Worm (Caenorhabditis elegans) whole organism, L2 larva: Measurements from ENCODE around the gene kbp-1.
A peak's percentile ranks its signal among the peaks of the same experiment; 100 is the strongest.

Source experiments
- F13H6.1 ChIP-seq: sonication (generic microtip); optimal IDR thresholded peaks from 2 replicates; lab custom pipeline; 2016; ENCODE audit warnings: missing genetic modification characterization, missing compliant biosample characterization
- R02D3.7 ChIP-seq: fragments of 150-350 bp; optimal IDR thresholded peaks from 2 replicates; lab custom pipeline; 2014; ENCODE audit warnings: missing biosample characterization, missing genetic modification characterization
- ceh-82 ChIP-seq: fragments of 150-350 bp; optimal IDR thresholded peaks from 2 replicates; lab custom pipeline; 2014; ENCODE audit warnings: missing biosample characterization, missing genetic modification characterization
- crh-2 ChIP-seq: sonication (generic microtip); optimal IDR thresholded peaks from 2 replicates; lab custom pipeline; 2017; ENCODE audit warnings: missing biosample characterization, missing genetic modification characterization
- dmd-4 ChIP-seq: sonication (generic microtip); optimal IDR thresholded peaks from 2 replicates; lab custom pipeline; 2017; ENCODE audit warnings: missing biosample characterization, missing genetic modification characterization
- gmeb-1 ChIP-seq: fragments of 150-350 bp; optimal IDR thresholded peaks from 2 replicates; lab custom pipeline; 2014; ENCODE audit warnings: missing biosample characterization, missing genetic modification characterization
- lin-39 ChIP-seq: fragments of 150-350 bp; optimal IDR thresholded peaks from 2 replicates; lab custom pipeline; 2014; ENCODE audit warnings: missing biosample characterization, missing genetic modification reagents, missing genetic modification characterization
- lsy-2 ChIP-seq, 2 experiments: fragments of 150-350 bp in 1 of 2; sonication (generic microtip) in 1 of 2; optimal IDR thresholded peaks; 2 replicates each; lab custom pipeline; 2014 to 2017; ENCODE audit warnings: missing biosample characterization in 2 of 2, missing genetic modification characterization in 2 of 2
- mab-5 ChIP-seq: fragments of 150-350 bp; optimal IDR thresholded peaks from 2 replicates; lab custom pipeline; 2014; ENCODE audit warnings: missing biosample characterization, missing genetic modification characterization
- nhr-237 ChIP-seq: fragments of 150-350 bp; optimal IDR thresholded peaks from 2 replicates; lab custom pipeline; 2014; ENCODE audit warnings: missing biosample characterization, missing genetic modification characterization
- nhr-77 ChIP-seq: fragments of 150-350 bp; optimal IDR thresholded peaks from 2 replicates; lab custom pipeline; 2014; ENCODE audit warnings: missing biosample characterization, missing genetic modification characterization
- sem-4 ChIP-seq: fragments of 150-350 bp; optimal IDR thresholded peaks from 2 replicates; lab custom pipeline; 2014; ENCODE audit warnings: missing biosample characterization, missing genetic modification reagents, missing genetic modification characterization
- sma-3 ChIP-seq: sonication (generic microtip); optimal IDR thresholded peaks from 2 replicates; lab custom pipeline; 2016; ENCODE audit warnings: missing genetic modification reagents, missing genetic modification characterization, missing compliant biosample characterization
- snpc-4 ChIP-seq: fragments of 150-350 bp; optimal IDR thresholded peaks from 2 replicates; lab custom pipeline; 2014; ENCODE audit warnings: missing biosample characterization, missing genetic modification characterization
- unc-39 ChIP-seq: fragments of 150-350 bp; optimal IDR thresholded peaks from 2 replicates; lab custom pipeline; 2014; ENCODE audit warnings: missing biosample characterization, missing genetic modification characterization
- ztf-11 ChIP-seq: sonication (generic microtip); optimal IDR thresholded peaks from 2 replicates; lab custom pipeline; 2017; ENCODE audit warnings: missing biosample characterization, missing genetic modification characterization

The kbp-1 gene

DNA sequence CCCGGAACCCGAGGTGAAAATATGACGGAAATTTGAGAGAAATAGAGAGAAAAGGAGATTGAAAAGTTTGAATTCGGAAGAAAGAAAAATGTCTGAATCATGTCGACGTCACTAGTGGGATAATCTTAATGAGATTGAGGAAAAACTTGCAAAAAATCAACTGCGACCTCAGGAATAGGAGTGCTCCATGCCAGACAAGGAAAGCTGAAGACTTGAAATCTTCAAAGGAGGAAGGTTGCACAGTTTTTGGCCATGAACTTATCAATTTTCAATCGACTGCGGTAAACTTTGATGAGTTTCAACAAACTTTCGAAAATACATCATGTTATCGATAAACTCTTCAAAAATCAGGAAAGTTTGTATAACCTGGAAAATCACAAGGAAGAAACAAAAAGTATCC lies 42.9 kb downstream of the kbp-1 start, which contains the start of gene pdf-1:
pdf-1 (minus strand) TSS at position 101 of the 400 bp plus-strand sequence.
- TF ChIP-seq sma-3 (GFP tag; lab: Kevin White, UChicago) (no peak), dmd-4 (tag; lab: Kevin White, UChicago) (no peak), R02D3.7 (tag; lab: Kevin White, UChicago) (no peak), snpc-4 (tag; lab: Kevin White, UChicago) (no peak), sem-4 (no peak), crh-2 (tag; lab: Kevin White, UChicago) (no peak), nhr-237 (tag; lab: Kevin White, UChicago) (no peak), ztf-11 (tag; lab: Kevin White, UChicago) (no peak), lin-39 (tag; lab: Kevin White, UChicago) (no peak), ceh-82 (tag; lab: Kevin White, UChicago) (no peak), unc-39 (tag; lab: Kevin White, UChicago) (no peak), nhr-77 (tag; lab: Kevin White, UChicago) (no peak), gmeb-1 (no peak), mab-5 (tag; lab: Kevin White, UChicago) (no peak)

DNA sequence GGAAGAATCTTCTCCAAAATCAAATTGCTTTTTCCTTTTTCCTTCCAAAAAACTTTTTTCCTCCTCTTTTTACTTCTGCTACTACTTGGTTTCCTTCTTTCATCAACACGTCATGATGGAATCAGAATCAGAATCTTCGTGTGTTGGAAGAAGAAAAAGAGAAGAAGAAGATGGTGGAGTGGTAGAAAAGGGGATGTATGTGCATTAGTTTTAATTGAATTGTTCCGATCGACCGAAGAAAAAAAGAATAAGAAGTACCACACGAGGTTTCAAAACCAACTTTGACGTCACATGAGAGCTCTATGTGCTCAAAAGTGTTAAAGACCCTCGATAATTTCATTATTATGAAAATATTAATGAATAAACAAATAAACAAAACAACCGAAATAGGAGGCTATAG lies 45.4 kb downstream of the kbp-1 start:
- TF ChIP-seq F13H6.1 (tag; lab: Kevin White, UChicago) (no peak), lsy-2 (tag; optimal IDR thresholded peaks at IDR 0.05; lab: Kevin White, UChicago) (peak in 1 of 2 experiments; percentile 2)
